Worm (Caenorhabditis elegans) whole organism, early embryonic: ENCODE results near the gene M18.3.

ENCODE experiments used
- F13C5.2 ChIP-seq: sonication (generic microtip); optimal IDR thresholded peaks from 2 replicates; lab custom pipeline; 2017; ENCODE audit warnings: mild to moderate bottlenecking, missing genetic modification characterization, inconsistent platforms, missing compliant biosample characterization
- aly-1 ChIP-seq: sonication (generic microtip); optimal IDR thresholded peaks from 2 replicates; lab custom pipeline; 2016; ENCODE audit warnings: missing genetic modification characterization, missing compliant biosample characterization
- ama-1 ChIP-seq: fragments of 150-350 bp; optimal IDR thresholded peaks from 2 replicates; lab custom pipeline; 2014
- ceh-13 ChIP-seq: fragments of 200-800 bp; sonication (Bioruptor generic); optimal IDR thresholded peaks from 2 replicates; lab custom pipeline; 2018; ENCODE audit warnings: mild to moderate bottlenecking, missing genetic modification characterization, missing compliant biosample characterization
- ets-7 ChIP-seq: sonication (generic microtip); optimal IDR thresholded peaks from 2 replicates; lab custom pipeline; 2016; ENCODE audit warnings: missing genotype, missing genetic modification characterization, missing compliant biosample characterization
- flt-1 ChIP-seq: fragments of 200-800 bp; sonication (Bioruptor generic); IDR thresholded peaks from 2 replicates; pipeline ENCODE4 v1.3.6; 2022; ENCODE audit warnings: missing genetic modification characterization, missing compliant biosample characterization
- hmg-4 ChIP-seq: fragments of 200-800 bp; sonication (Bioruptor generic); optimal IDR thresholded peaks from 2 replicates; lab custom pipeline; 2018; ENCODE audit warnings: mild to moderate bottlenecking, missing genetic modification characterization, missing compliant biosample characterization
- pes-1 ChIP-seq: fragments of 200-800 bp; sonication (Bioruptor generic); IDR thresholded peaks from 2 replicates; pipeline ENCODE4 v1.3.6; 2022; ENCODE audit warnings: missing genetic modification reagents, missing genetic modification characterization, missing compliant biosample characterization
- scrt-1 ChIP-seq: fragments of 200-800 bp; sonication (Bioruptor generic); IDR thresholded peaks from 2 replicates; pipeline ENCODE4 v1.3.6; 2022; ENCODE audit warnings: missing genetic modification characterization, missing compliant biosample characterization
- tra-4 ChIP-seq: sonication (generic microtip); optimal IDR thresholded peaks from 2 replicates; lab custom pipeline; 2017; ENCODE audit warnings: missing genetic modification characterization, missing compliant biosample characterization

DNA sequence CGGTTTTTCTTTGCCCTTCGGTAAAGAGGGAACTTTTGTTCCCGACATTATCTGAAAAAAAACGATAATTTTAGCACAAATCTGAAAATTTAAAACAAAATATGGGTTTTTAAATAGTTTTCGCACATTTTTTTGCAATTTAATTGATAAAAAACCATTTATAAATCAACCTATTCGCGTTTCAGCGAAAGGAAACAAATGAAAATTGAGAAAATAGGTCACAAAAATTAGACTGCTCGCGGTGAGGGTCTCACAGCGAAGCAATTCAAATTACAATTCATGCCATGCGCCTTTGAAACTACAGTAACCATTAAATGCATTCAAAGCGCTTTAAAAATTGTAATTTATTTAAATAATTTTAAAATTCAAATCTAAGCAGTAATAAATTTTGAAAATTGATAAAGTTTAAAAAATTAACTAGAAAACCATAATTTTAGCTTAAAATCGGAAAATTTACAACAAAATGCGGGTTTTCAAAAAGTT lies 48.6 kb downstream of the M18.3 start, which contains the start of gene B0001.7:
- no peak for TF ChIP-seq tra-4
- TF ChIP-seq hmg-4 (GFP tag; lab: Kevin White, UChicago), result no peak
- no peak for TF ChIP-seq ama-1
- no peak for TF ChIP-seq pes-1 (GFP tag; lab: Robert Waterston, UW)
- no peak for TF ChIP-seq F13C5.2 (tag; lab: Kevin White, UChicago)
- TF ChIP-seq ceh-13, result no peak
- TF ChIP-seq ets-7 (tag; lab: Kevin White, UChicago), result no peak
- no peak for TF ChIP-seq aly-1 (tag; lab: Kevin White, UChicago)
- no peak for TF ChIP-seq scrt-1 (GFP tag; lab: Robert Waterston, UW)
- no peak for TF ChIP-seq flt-1
